Worm (Caenorhabditis elegans) whole organism, L1 larva: ENCODE data around the gene C01G10.1.
"Not testable (repeated sequence)": the region's sequence is repeated elsewhere in the genome, so short reads cannot be mapped to it uniquely, and the experiment has no call there.

ENCODE experiments used
- F16B12.6 ChIP-seq: fragments of 150-350 bp; optimal IDR thresholded peaks from 2 replicates; lab custom pipeline; 2014; ENCODE audit warnings: missing biosample characterization, missing genetic modification characterization
- aha-1 ChIP-seq: fragments of 150-350 bp; optimal IDR thresholded peaks from 2 replicates; lab custom pipeline; 2014; ENCODE audit warnings: missing biosample characterization, missing genetic modification characterization
- aly-2 ChIP-seq: fragments of 150-350 bp; optimal IDR thresholded peaks from 2 replicates; lab custom pipeline; 2014; ENCODE audit warnings: missing biosample characterization, missing genetic modification characterization
- blmp-1 ChIP-seq: fragments of 150-350 bp; optimal IDR thresholded peaks from 2 replicates; lab custom pipeline; 2014; ENCODE audit warnings: missing biosample characterization, missing genetic modification characterization
- ceh-88 ChIP-seq: fragments of 200-800 bp; sonication (Bioruptor generic); IDR thresholded peaks from 2 replicates; pipeline ENCODE4 v1.3.6; 2022; ENCODE audit warnings: missing genetic modification characterization, missing compliant biosample characterization
- ceh-90 ChIP-seq: sonication (generic microtip); optimal IDR thresholded peaks from 2 replicates; lab custom pipeline; 2016; ENCODE audit warnings: missing genetic modification characterization, missing compliant biosample characterization
- dpl-1 ChIP-seq, 3 experiments: fragments of 150-350 bp in 2 of 3; sonication (generic microtip) in 1 of 3; optimal IDR thresholded peaks; 2 replicates each; lab custom pipeline; 2014 to 2017; ENCODE audit warnings: missing biosample characterization in 3 of 3, missing genetic modification characterization in 3 of 3, missing genetic modification reagents in 3 of 3
- dsc-1 ChIP-seq: sonication (generic microtip); optimal IDR thresholded peaks from 2 replicates; lab custom pipeline; 2016; ENCODE audit warnings: mild to moderate bottlenecking, missing genetic modification characterization, missing compliant biosample characterization
- efl-1 ChIP-seq, 4 experiments: fragments of 150-350 bp; optimal IDR thresholded peaks in 3 of 4; peaks in 1 of 4; 1 replicate in 1 of 4; 2 replicates in 3 of 4; lab custom pipeline; 2014; ENCODE audit warnings: missing biosample characterization in 2 of 4, missing genetic modification characterization in 2 of 4, missing genetic modification reagents in 2 of 4
- efl-3 ChIP-seq: fragments of 200-800 bp; sonication (Bioruptor generic); optimal IDR thresholded peaks from 2 replicates; lab custom pipeline; 2018; ENCODE audit warnings: mild to moderate bottlenecking, missing genetic modification characterization, missing compliant biosample characterization
- elt-2 ChIP-seq: sonication (generic microtip); optimal IDR thresholded peaks from 2 replicates; lab custom pipeline; 2016; ENCODE audit warnings: missing genetic modification characterization, mild to moderate bottlenecking, inconsistent platforms, missing compliant biosample characterization, missing genetic modification reagents
- elt-3 ChIP-seq, 6 experiments: fragments of 150-350 bp in 1 of 6; sonication (generic microtip); optimal IDR thresholded peaks; 2 replicates each; lab custom pipeline; 2017 to 2018; ENCODE audit warnings: missing biosample characterization in 6 of 6, missing genetic modification characterization in 6 of 6, inconsistent platforms in 1 of 6
- ets-5 ChIP-seq: fragments of 200-800 bp; sonication (Bioruptor generic); IDR thresholded peaks from 2 replicates; pipeline ENCODE4 v1.3.6; 2022; ENCODE audit warnings: missing genetic modification characterization, missing compliant biosample characterization
- fkh-10 ChIP-seq: sonication (generic microtip); optimal IDR thresholded peaks from 2 replicates; lab custom pipeline; 2017; ENCODE audit warnings: missing biosample characterization, missing genetic modification reagents, missing genetic modification characterization
- fos-1 ChIP-seq: fragments of 150-350 bp; optimal IDR thresholded peaks from 2 replicates; lab custom pipeline; 2014; ENCODE audit warnings: missing biosample characterization, missing genetic modification characterization
- grh-1 ChIP-seq: fragments of 200-800 bp; sonication (Bioruptor generic); IDR thresholded peaks from 2 replicates; pipeline ENCODE4 v1.3.6; 2022; ENCODE audit warnings: missing genetic modification reagents, missing genetic modification characterization, missing compliant biosample characterization
- hlh-17 ChIP-seq: fragments of 200-800 bp; sonication (Bioruptor generic); optimal IDR thresholded peaks from 2 replicates; lab custom pipeline; 2018; ENCODE audit warnings: missing genetic modification characterization, mild to moderate bottlenecking, missing compliant biosample characterization, moderate library complexity, borderline replicate concordance
- hpl-2 ChIP-seq: fragments of 150-350 bp; optimal IDR thresholded peaks from 2 replicates; lab custom pipeline; 2014; ENCODE audit warnings: missing biosample characterization, missing genetic modification reagents, missing genetic modification characterization
- irx-1 ChIP-seq: sonication (generic microtip); optimal IDR thresholded peaks from 2 replicates; lab custom pipeline; 2016; ENCODE audit warnings: missing genetic modification characterization, missing compliant biosample characterization
- lin-15B ChIP-seq: fragments of 150-350 bp; sonication (generic microtip); optimal IDR thresholded peaks from 3 replicates; lab custom pipeline; 2014; ENCODE audit warnings: missing biosample characterization, missing genetic modification characterization
- mab-9 ChIP-seq: fragments of 200-800 bp; sonication (Bioruptor generic); IDR thresholded peaks from 2 replicates; pipeline ENCODE4 v1.3.6; 2022; ENCODE audit warnings: missing genetic modification reagents, missing genetic modification characterization, missing compliant biosample characterization
- mef-2 ChIP-seq: fragments of 150-350 bp; optimal IDR thresholded peaks from 2 replicates; lab custom pipeline; 2014; ENCODE audit warnings: missing biosample characterization, missing genetic modification characterization
- nhr-11 ChIP-seq: fragments of 150-350 bp; optimal IDR thresholded peaks from 2 replicates; lab custom pipeline; 2014; ENCODE audit warnings: missing biosample characterization, missing genetic modification characterization
- nhr-12 ChIP-seq: sonication (generic microtip); optimal IDR thresholded peaks from 2 replicates; lab custom pipeline; 2017; ENCODE audit warnings: missing biosample characterization, missing genetic modification characterization
- nhr-237 ChIP-seq: fragments of 150-350 bp; optimal IDR thresholded peaks from 2 replicates; lab custom pipeline; 2014; ENCODE audit warnings: missing biosample characterization, missing genetic modification characterization
- nhr-77 ChIP-seq: fragments of 150-350 bp; optimal IDR thresholded peaks from 2 replicates; lab custom pipeline; 2014; ENCODE audit warnings: missing biosample characterization, missing genetic modification characterization
- nhr-84 ChIP-seq: sonication (generic microtip); optimal IDR thresholded peaks from 2 replicates; lab custom pipeline; 2017; ENCODE audit warnings: missing biosample characterization, missing genetic modification characterization
- nhr-85 ChIP-seq: sonication (generic microtip); peaks from one replicate; lab custom pipeline; 2016; ENCODE audit warnings: missing genetic modification characterization, inconsistent platforms, missing compliant biosample characterization
- pag-3 ChIP-seq: sonication (generic microtip); optimal IDR thresholded peaks from 2 replicates; lab custom pipeline; 2017; ENCODE audit warnings: missing genetic modification characterization, mild to moderate bottlenecking, missing compliant biosample characterization, antibody characterized with exemption, borderline replicate concordance; ENCODE audit not compliant: insufficient read depth
- pax-3 ChIP-seq: fragments of 200-800 bp; sonication (Bioruptor generic); optimal IDR thresholded peaks from 2 replicates; lab custom pipeline; 2018; ENCODE audit warnings: mild to moderate bottlenecking, missing genetic modification characterization, moderate library complexity, missing compliant biosample characterization
- snpc-4 ChIP-seq: fragments of 150-350 bp; optimal IDR thresholded peaks from 2 replicates; lab custom pipeline; 2014; ENCODE audit warnings: missing biosample characterization, missing genetic modification characterization
- sox-4 ChIP-seq: sonication (generic microtip); optimal IDR thresholded peaks from 2 replicates; lab custom pipeline; 2016; ENCODE audit warnings: missing genetic modification characterization, missing compliant biosample characterization
- sptf-1 ChIP-seq: fragments of 150-350 bp; optimal IDR thresholded peaks from 2 replicates; lab custom pipeline; 2014; ENCODE audit warnings: missing biosample characterization, missing genetic modification characterization
- sup-37 ChIP-seq: fragments of 200-800 bp; sonication (Bioruptor generic); optimal IDR thresholded peaks from 2 replicates; lab custom pipeline; 2018; ENCODE audit warnings: mild to moderate bottlenecking, missing genetic modification characterization, missing compliant biosample characterization
- unc-130 ChIP-seq: fragments of 150-350 bp; optimal IDR thresholded peaks from 2 replicates; lab custom pipeline; 2017; ENCODE audit warnings: missing biosample characterization, missing genetic modification characterization, inconsistent platforms
- unc-30 ChIP-seq: sonication (generic microtip); optimal IDR thresholded peaks from 2 replicates; lab custom pipeline; 2017; ENCODE audit warnings: missing biosample characterization, missing genetic modification characterization
- unc-62 ChIP-seq: fragments of 150-350 bp; optimal IDR thresholded peaks from 2 replicates; lab custom pipeline; 2014; ENCODE audit warnings: missing biosample characterization, missing genetic modification reagents, missing genetic modification characterization
- unc-86 ChIP-seq: sonication (generic microtip); optimal IDR thresholded peaks from 2 replicates; lab custom pipeline; 2016; ENCODE audit warnings: missing genetic modification characterization, missing compliant biosample characterization
- vab-15 ChIP-seq: sonication (generic microtip); optimal IDR thresholded peaks from 2 replicates; lab custom pipeline; 2017; ENCODE audit warnings: missing genotype, mild to moderate bottlenecking, missing genetic modification characterization, missing compliant biosample characterization
- zag-1 ChIP-seq: fragments of 150-350 bp; optimal IDR thresholded peaks from 2 replicates; lab custom pipeline; 2014; ENCODE audit warnings: missing biosample characterization, missing genetic modification characterization

The C01G10.1 gene

ce11 chrV:15092666-15093065 lies 6.9 kb upstream of the C01G10.1 start, which contains the start of gene txt-12:
TSS of gene txt-12 (plus strand) at chrV:15092966.
- TF ChIP-seq ceh-90 (tag; lab: Kevin White, UChicago): no peak
- no peak for TF ChIP-seq pax-3 (tag; lab: Kevin White, UChicago)
- no peak for TF ChIP-seq efl-3 (GFP tag; lab: Kevin White, UChicago)
- TF ChIP-seq nhr-77: peak; percentile 14
- TF ChIP-seq nhr-12: no peak
- no peak for TF ChIP-seq pag-3

- TF ChIP-seq snpc-4 (tag; lab: Kevin White, UChicago) (no peak), ets-5 (GFP tag; lab: Robert Waterston, UW) (no peak), zag-1 (tag; lab: Kevin White, UChicago) (no peak), grh-1 (GFP tag; lab: Robert Waterston, UW) (no peak), dsc-1 (tag; lab: Kevin White, UChicago) (no peak), hlh-17 (GFP tag; lab: Kevin White, UChicago) (no peak), elt-3 (tag; optimal IDR thresholded peaks at IDR 0.05; lab: Kevin White, UChicago) (no peak), mef-2 (tag; lab: Kevin White, UChicago) (no peak), elt-2 (tag; lab: Kevin White, UChicago) (no peak), aha-1 (tag; lab: Kevin White, UChicago) (no peak)
Observed at ce11 chrV:15094749-15095148, 4.8 kb upstream of the C01G10.1 start, which contains the start of gene srx-78. TSS of gene srx-78 (plus strand) at chrV:15095049.

- TF ChIP-seq nhr-237, ceh-88, sptf-1: not testable (repeated sequence)
Observed at ce11 chrV:15105893-15106598, 6.5 kb downstream of the C01G10.1 start, which contains the start of gene C01G10.14. TSS of gene C01G10.14 (minus strand) at chrV:15105943.

ce11 chrV:15109260-15109659 lies 9.7 kb downstream of the C01G10.1 start, which contains the start of gene Y75B12A.2:
TSS of gene Y75B12A.2 (plus strand) at chrV:15109560.
- no peak for TF ChIP-seq aly-2 (tag; lab: Kevin White, UChicago)
- no peak for TF ChIP-seq efl-3 (GFP tag; lab: Kevin White, UChicago)
- no peak for TF ChIP-seq mab-9 (GFP tag; lab: Robert Waterston, UW)
- no peak for TF ChIP-seq lin-15B (tag; lab: Kevin White, UChicago)
- TF ChIP-seq nhr-11 (tag; lab: Kevin White, UChicago): no peak
- no peak for TF ChIP-seq sup-37 (GFP tag; lab: Kevin White, UChicago)
- TF ChIP-seq unc-62 (GFP tag; lab: Kevin White, UChicago): no peak
- TF ChIP-seq pag-3: no peak
- TF ChIP-seq fos-1 (tag; lab: Kevin White, UChicago): no peak
- TF ChIP-seq snpc-4 (tag; lab: Kevin White, UChicago): no peak
- TF ChIP-seq nhr-85 (tag; lab: Kevin White, UChicago): no peak
- TF ChIP-seq unc-86 (tag; lab: Kevin White, UChicago): no peak
- no peak for TF ChIP-seq unc-130 (tag; lab: Kevin White, UChicago)
- no peak for TF ChIP-seq vab-15

ce11 chrV:15111660-15112059 lies 12.1 kb downstream of the C01G10.1 start, which contains the start of gene T01G5.7:
TSS of gene T01G5.7 (plus strand) at chrV:15111960.
- TF ChIP-seq nhr-77: no peak
- TF ChIP-seq lin-15B (tag; lab: Kevin White, UChicago): no peak
- TF ChIP-seq irx-1 (tag; lab: Kevin White, UChicago): no peak
- no peak for TF ChIP-seq nhr-84 (tag; lab: Kevin White, UChicago)
- no peak for TF ChIP-seq efl-3 (GFP tag; lab: Kevin White, UChicago)
- TF ChIP-seq nhr-85 (tag; lab: Kevin White, UChicago): no peak
- no peak for TF ChIP-seq unc-30 (tag; lab: Kevin White, UChicago)
- TF ChIP-seq ceh-90 (tag; lab: Kevin White, UChicago): no peak
- TF ChIP-seq nhr-237: no peak
- no peak for TF ChIP-seq sptf-1
- TF ChIP-seq elt-3 (tag; optimal IDR thresholded peaks at IDR 0.05; lab: Kevin White, UChicago): no peak
- TF ChIP-seq fkh-10 (GFP tag; lab: Kevin White, UChicago): no peak
- no peak for TF ChIP-seq dpl-1 (GFP tag; optimal IDR thresholded peaks at IDR 0.05; lab: Kevin White, UChicago)
- no peak for TF ChIP-seq blmp-1 (tag; lab: Kevin White, UChicago)
- no peak for TF ChIP-seq sox-4
- TF ChIP-seq F16B12.6: no peak
- TF ChIP-seq hpl-2: no peak
- no peak for TF ChIP-seq efl-1 (optimal IDR thresholded peaks at IDR 0.05; lab: Kevin White, UChicago)
- TF ChIP-seq efl-1 (GFP tag; optimal IDR thresholded peaks at IDR 0.05 in 1 of 2; lab: Kevin White, UChicago): no peak
- TF ChIP-seq hlh-17 (GFP tag; lab: Kevin White, UChicago): no peak
- TF ChIP-seq fos-1 (tag; lab: Kevin White, UChicago): no peak
